Fruit fly (Drosophila melanogaster) whole organism, embryonic: ENCODE measurements around the gene slmo.
A peak's percentile ranks its signal among the peaks of the same experiment; 100 is the strongest.

Experiments
- Bgb ChIP-seq: fragments of 200-800 bp; sonication (Bioruptor generic); IDR thresholded peaks from 2 replicates; pipeline ENCODE4 v1.3.6; 2022; ENCODE audit warnings: missing biosample characterization, missing genetic modification characterization; ENCODE audit not compliant: partially characterized antibody
- CG10565 ChIP-seq: fragments of 200-800 bp; sonication (Bioruptor generic); optimal IDR thresholded peaks from 3 replicates; lab custom pipeline; 2016; ENCODE audit warnings: missing biosample characterization, mild to moderate bottlenecking, missing genetic modification characterization
- CG12071 ChIP-seq: fragments of 200-800 bp; sonication (Bioruptor generic); optimal IDR thresholded peaks from 3 replicates; lab custom pipeline; 2018; ENCODE audit warnings: missing biosample characterization, mild to moderate bottlenecking, missing genetic modification characterization
- CG15514 ChIP-seq: fragments of 200-800 bp; sonication (Bioruptor generic); optimal IDR thresholded peaks from 3 replicates; lab custom pipeline; 2017; ENCODE audit warnings: missing biosample characterization, missing genetic modification characterization, mild to moderate bottlenecking, moderate library complexity, missing genetic modification reagents
- CG16779 ChIP-seq: fragments of 200-800 bp; sonication (Bioruptor generic); IDR thresholded peaks from 2 replicates; pipeline ENCODE4 v1.3.6; 2022; ENCODE audit warnings: missing biosample characterization, missing genetic modification characterization
- CG18599 ChIP-seq: fragments of 200-800 bp; sonication (Bioruptor generic); optimal IDR thresholded peaks from 3 replicates; lab custom pipeline; 2017; ENCODE audit warnings: missing biosample characterization, missing genetic modification characterization, mild to moderate bottlenecking, moderate library complexity, missing genetic modification reagents
- CG2678 ChIP-seq: fragments of 200-800 bp; sonication (Bioruptor generic); optimal IDR thresholded peaks from 3 replicates; lab custom pipeline; 2019; ENCODE audit warnings: missing biosample characterization, mild to moderate bottlenecking, missing genetic modification characterization, moderate library complexity
- CG32767 ChIP-seq: fragments of 200-800 bp; sonication (Bioruptor generic); IDR thresholded peaks from 2 replicates; pipeline ENCODE4 v1.3.6; 2022; ENCODE audit warnings: missing biosample characterization, missing genetic modification characterization
- CG6254 ChIP-seq: fragments of 200-800 bp; sonication (Bioruptor generic); optimal IDR thresholded peaks from 3 replicates; lab custom pipeline; 2017; ENCODE audit warnings: mild to moderate bottlenecking, missing biosample characterization, missing genetic modification reagents, missing genetic modification characterization
- CG6272 ChIP-seq: fragments of 200-800 bp; sonication (Bioruptor generic); IDR thresholded peaks from 2 replicates; pipeline ENCODE4 v1.3.6; 2022; ENCODE audit warnings: missing biosample characterization, missing genetic modification characterization
- CG6765 ChIP-seq: fragments of 200-800 bp; sonication (Bioruptor generic); optimal IDR thresholded peaks from 3 replicates; lab custom pipeline; 2017; ENCODE audit warnings: missing biosample characterization, mild to moderate bottlenecking, missing genetic modification characterization
- CG7928 ChIP-seq: fragments of 200-800 bp; sonication (Bioruptor generic); optimal IDR thresholded peaks from 2 replicates; lab custom pipeline; 2017; ENCODE audit warnings: missing biosample characterization, mild to moderate bottlenecking, missing genetic modification characterization
- CG8290 ChIP-seq, 3 experiments: fragments of 200-800 bp; sonication (Bioruptor generic); optimal IDR thresholded peaks; 2 replicates each; lab custom pipeline; 2016 to 2019; ENCODE audit warnings: missing biosample characterization in 3 of 3, missing genetic modification characterization in 3 of 3, mild to moderate bottlenecking in 2 of 3, moderate library complexity in 1 of 3
- CG8359 ChIP-seq: fragments of 200-800 bp; sonication (Bioruptor generic); optimal IDR thresholded peaks from 2 replicates; lab custom pipeline; 2017; ENCODE audit warnings: missing biosample characterization, mild to moderate bottlenecking, missing genetic modification characterization, borderline replicate concordance
- CG9437 ChIP-seq: fragments of 200-800 bp; sonication (Bioruptor generic); optimal IDR thresholded peaks from 2 replicates; lab custom pipeline; 2018; ENCODE audit warnings: missing biosample characterization, mild to moderate bottlenecking, missing genetic modification characterization
- CG9876 ChIP-seq: fragments of 200-800 bp; sonication (Bioruptor generic); optimal IDR thresholded peaks from 2 replicates; lab custom pipeline; 2016; ENCODE audit warnings: missing biosample characterization, missing genetic modification characterization
- Dfd ChIP-seq, 2 experiments: fragments of >200 bp; optimal IDR thresholded peaks; 2 replicates each; lab custom pipeline; 2017; ENCODE audit warnings: missing biosample characterization in 2 of 2, missing genetic modification characterization in 2 of 2
- Dip2 ChIP-seq: fragments of 200-800 bp; sonication (Bioruptor generic); IDR thresholded peaks from 2 replicates; pipeline ENCODE4 v1.3.6; 2022; ENCODE audit warnings: missing biosample characterization, missing genetic modification characterization
- Dp ChIP-seq: fragments of 200-800 bp; sonication (Bioruptor generic); optimal IDR thresholded peaks from 2 replicates; lab custom pipeline; 2018; ENCODE audit warnings: missing biosample characterization, mild to moderate bottlenecking, missing genetic modification characterization, moderate library complexity
- Dref ChIP-seq: fragments of 200-800 bp; sonication (Bioruptor generic); IDR thresholded peaks from 2 replicates; pipeline ENCODE4 v1.3.6; 2022; ENCODE audit warnings: missing biosample characterization, missing genetic modification characterization
- Drgx ChIP-seq: fragments of 200-800 bp; sonication (Bioruptor generic); IDR thresholded peaks from 2 replicates; pipeline ENCODE4 v1.3.6; 2022; ENCODE audit warnings: missing biosample characterization, missing genetic modification characterization
- GATAe ChIP-seq: fragments of 200-800 bp; sonication (Bioruptor generic); conservative IDR thresholded peaks from 2 replicates; pipeline ENCODE4 v1.3.6; 2022; ENCODE audit warnings: missing biosample characterization, missing genetic modification characterization
- HHEX ChIP-seq: fragments of 200-800 bp; sonication (Bioruptor generic); optimal IDR thresholded peaks from 3 replicates; lab custom pipeline; 2017; ENCODE audit warnings: missing biosample characterization, mild to moderate bottlenecking, missing genetic modification characterization, missing genetic modification reagents
- Hr51 ChIP-seq, 2 experiments: fragments of 200-800 bp; sonication (Bioruptor generic); optimal IDR thresholded peaks; 2 replicates in 1 of 2; 3 replicates in 1 of 2; lab custom pipeline; 2016 to 2018; ENCODE audit warnings: missing biosample characterization in 2 of 2, missing genetic modification characterization in 2 of 2, mild to moderate bottlenecking in 1 of 2, moderate library complexity in 1 of 2
- Mes4 ChIP-seq: fragments of 200-800 bp; sonication (Bioruptor generic); optimal IDR thresholded peaks from 2 replicates; lab custom pipeline; 2016; ENCODE audit warnings: missing biosample characterization, missing genetic modification characterization
- Myb ChIP-seq: fragments of 200-800 bp; sonication (Bioruptor generic); optimal IDR thresholded peaks from 2 replicates; lab custom pipeline; 2016; ENCODE audit warnings: missing biosample characterization, missing genetic modification characterization
- Pdp1 ChIP-seq, 2 experiments: fragments of 200-800 bp; sonication (Bioruptor generic); optimal IDR thresholded peaks; 3 replicates each; lab custom pipeline; 2016; ENCODE audit warnings: missing biosample characterization in 2 of 2, missing genetic modification characterization in 2 of 2, mild to moderate bottlenecking in 1 of 2, moderate library complexity in 1 of 2
- Scr ChIP-seq: fragments of 200-800 bp; sonication (Bioruptor generic); IDR thresholded peaks from 2 replicates; pipeline ENCODE4 v1.3.6; 2022; ENCODE audit warnings: missing biosample characterization, missing genetic modification characterization; ENCODE audit not compliant: partially characterized antibody
- TFAM ChIP-seq: fragments of 200-800 bp; sonication (Bioruptor generic); optimal IDR thresholded peaks from 2 replicates; lab custom pipeline; 2017; ENCODE audit warnings: missing biosample characterization, missing genetic modification characterization, inconsistent platforms
- Trl ChIP-seq, 3 experiments: fragments of >200 bp in 2 of 3; fragments of 200-800 bp in 1 of 3; sonication (Bioruptor generic) in 1 of 3; optimal IDR thresholded peaks; 2 replicates in 1 of 3; 3 replicates in 2 of 3; lab custom pipeline; 2016 to 2017; ENCODE audit warnings: missing biosample characterization in 1 of 3, missing genetic modification characterization in 1 of 3
- caup ChIP-seq: fragments of 200-800 bp; sonication (Bioruptor generic); optimal IDR thresholded peaks from 3 replicates; lab custom pipeline; 2017; ENCODE audit warnings: missing biosample characterization, mild to moderate bottlenecking, missing genetic modification characterization, moderate library complexity; ENCODE audit not compliant: severe bottlenecking
- chif ChIP-seq, 2 experiments: fragments of 200-800 bp; sonication (Bioruptor generic); optimal IDR thresholded peaks; 3 replicates each; lab custom pipeline; 2016; ENCODE audit warnings: missing biosample characterization in 2 of 2, missing genetic modification characterization in 2 of 2
- cwo ChIP-seq: fragments of 200-800 bp; sonication (Bioruptor generic); optimal IDR thresholded peaks from 3 replicates; lab custom pipeline; 2017; ENCODE audit warnings: missing biosample characterization, missing genetic modification characterization, mild to moderate bottlenecking, moderate library complexity, missing genetic modification reagents
- dimm ChIP-seq: fragments of 200-800 bp; sonication (Bioruptor generic); IDR thresholded peaks from 2 replicates; pipeline ENCODE4 v1.3.6; 2022; ENCODE audit warnings: missing biosample characterization, missing genetic modification characterization
- disco-r ChIP-seq: fragments of 200-800 bp; sonication (Bioruptor generic); optimal IDR thresholded peaks from 2 replicates; lab custom pipeline; 2016; ENCODE audit warnings: missing biosample characterization, missing genetic modification characterization
- dm ChIP-seq: fragments of 200-800 bp; sonication (Bioruptor generic); optimal IDR thresholded peaks from 3 replicates; lab custom pipeline; 2016; ENCODE audit warnings: missing biosample characterization, missing genetic modification characterization
- exex ChIP-seq: fragments of 200-800 bp; sonication (Bioruptor generic); optimal IDR thresholded peaks from 4 replicates; lab custom pipeline; 2018; ENCODE audit warnings: missing biosample characterization, mild to moderate bottlenecking, missing genetic modification characterization, moderate library complexity
- gsb-n ChIP-seq: fragments of 200-800 bp; sonication (Bioruptor generic); optimal IDR thresholded peaks from 3 replicates; lab custom pipeline; 2018; ENCODE audit warnings: missing biosample characterization, mild to moderate bottlenecking, missing genetic modification characterization
- mirr ChIP-seq: fragments of 200-800 bp; sonication (Bioruptor generic); optimal IDR thresholded peaks from 3 replicates; lab custom pipeline; 2018; ENCODE audit warnings: missing biosample characterization, mild to moderate bottlenecking, missing genetic modification characterization
- nerfin-1 ChIP-seq: fragments of 200-800 bp; sonication (Bioruptor generic); optimal IDR thresholded peaks from 3 replicates; lab custom pipeline; 2019; ENCODE audit warnings: missing biosample characterization, mild to moderate bottlenecking, missing genetic modification characterization, moderate library complexity
- pb ChIP-seq: fragments of 200-800 bp; sonication (Bioruptor generic); optimal IDR thresholded peaks from 3 replicates; lab custom pipeline; 2016; ENCODE audit warnings: missing biosample characterization, missing genetic modification characterization
- pfk ChIP-seq: fragments of 200-800 bp; sonication (Bioruptor generic); optimal IDR thresholded peaks from 2 replicates; lab custom pipeline; 2018; ENCODE audit warnings: missing biosample characterization, mild to moderate bottlenecking, missing genetic modification characterization, moderate library complexity
- pita ChIP-seq: fragments of 200-800 bp; sonication (Bioruptor generic); optimal IDR thresholded peaks from 2 replicates; lab custom pipeline; 2017; ENCODE audit warnings: missing biosample characterization, mild to moderate bottlenecking, missing genetic modification characterization
- psq ChIP-seq: fragments of 200-800 bp; sonication (Bioruptor generic); optimal IDR thresholded peaks from 2 replicates; lab custom pipeline; 2017; ENCODE audit warnings: missing biosample characterization, missing genetic modification characterization
- schlank ChIP-seq: fragments of 200-800 bp; sonication (Bioruptor generic); optimal IDR thresholded peaks from 2 replicates; lab custom pipeline; 2018; ENCODE audit warnings: missing biosample characterization, mild to moderate bottlenecking, missing genetic modification characterization
- sd ChIP-seq: fragments of 200-800 bp; sonication (Bioruptor generic); optimal IDR thresholded peaks from 3 replicates; lab custom pipeline; 2018; ENCODE audit warnings: missing biosample characterization, mild to moderate bottlenecking, missing genetic modification characterization, moderate library complexity
- shn ChIP-seq: fragments of 200-800 bp; sonication (Bioruptor generic); optimal IDR thresholded peaks from 3 replicates; lab custom pipeline; 2016; ENCODE audit warnings: missing biosample characterization, missing genetic modification characterization
- slou ChIP-seq: fragments of 200-800 bp; sonication (Bioruptor generic); optimal IDR thresholded peaks from 3 replicates; lab custom pipeline; 2016; ENCODE audit warnings: missing biosample characterization, missing genetic modification characterization

Gene slmo

DNA sequence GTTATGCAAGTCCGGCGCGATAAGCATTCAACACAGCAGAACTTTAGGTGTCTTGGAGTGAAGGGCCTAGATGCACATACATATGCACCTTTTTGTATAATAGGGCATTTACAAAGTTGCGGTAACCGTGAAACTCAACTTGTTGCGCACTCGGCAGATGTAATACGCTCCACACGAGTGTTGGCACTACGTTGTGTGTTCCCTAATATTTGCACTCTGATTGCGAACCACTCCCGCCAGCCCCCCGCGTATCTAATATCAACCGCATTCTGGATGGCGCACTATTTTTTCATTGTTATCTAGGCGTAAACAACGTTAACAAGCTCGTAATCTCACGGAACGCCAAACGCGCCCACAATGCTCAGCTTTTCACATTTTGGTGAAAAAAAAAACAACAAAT lies 31.8 kb upstream of the slmo start (continued):
- TF ChIP-seq CG8290 (GFP tag; optimal IDR thresholded peaks at IDR 0.05; lab: Kevin White, UChicago) (no peak), CG8290 (tag; optimal IDR thresholded peaks at IDR 0.05; lab: Kevin White, UChicago) (peak in 1 of 2 experiments; percentile 38), GATAe (GFP tag; lab: Robert Waterston, UW) (0 out of 2 replicates have a peak, but pooled peaks have one; percentile 42), caup (GFP tag; lab: Kevin White, UChicago) (peak; percentile 41), CG6272 (GFP tag; lab: Robert Waterston, UW) (no peak), CG12071 (GFP tag; lab: Kevin White, UChicago) (no peak), Drgx (GFP tag; lab: Robert Waterston, UW) (peak; percentile 28; the same call in 1 of the 2 replicates), disco-r (no peak), mirr (GFP tag; lab: Kevin White, UChicago) (peak; percentile 6), CG15514 (peak; percentile 23), Dip2 (GFP tag; lab: Robert Waterston, UW) (no peak), schlank (tag; lab: Kevin White, UChicago) (peak; percentile 5), psq (GFP tag; lab: Kevin White, UChicago) (no peak), CG9876 (GFP tag; lab: Kevin White, UChicago) (no peak), sd (tag; lab: Kevin White, UChicago) (peak; percentile 37), Scr (no peak), CG16779 (no peak), HHEX (peak; percentile 28), Dfd (GFP tag; optimal IDR thresholded peaks at IDR 0.05; lab: Kevin White, UChicago) (no peak), CG6765 (GFP tag; lab: Kevin White, UChicago) (no peak), cwo (peak; percentile 18), Trl (optimal IDR thresholded peaks at IDR 0.05; lab: Kevin White, UChicago) (no peak), Trl (GFP tag; optimal IDR thresholded peaks at IDR 0.05; lab: Kevin White, UChicago) (no peak), CG18599 (GFP tag; lab: Kevin White, UChicago) (peak; percentile 16), CG9437 (no peak), CG2678 (tag; lab: Kevin White, UChicago) (peak; percentile 5), Bgb (GFP tag; lab: Robert Waterston, UW) (no peak), Pdp1 (GFP tag; optimal IDR thresholded peaks at IDR 0.05; lab: Kevin White, UChicago) (peak in 1 of 2 experiments; percentile 31), CG32767 (GFP tag; lab: Robert Waterston, UW) (no peak), shn (GFP tag; lab: Kevin White, UChicago) (no peak)

DNA sequence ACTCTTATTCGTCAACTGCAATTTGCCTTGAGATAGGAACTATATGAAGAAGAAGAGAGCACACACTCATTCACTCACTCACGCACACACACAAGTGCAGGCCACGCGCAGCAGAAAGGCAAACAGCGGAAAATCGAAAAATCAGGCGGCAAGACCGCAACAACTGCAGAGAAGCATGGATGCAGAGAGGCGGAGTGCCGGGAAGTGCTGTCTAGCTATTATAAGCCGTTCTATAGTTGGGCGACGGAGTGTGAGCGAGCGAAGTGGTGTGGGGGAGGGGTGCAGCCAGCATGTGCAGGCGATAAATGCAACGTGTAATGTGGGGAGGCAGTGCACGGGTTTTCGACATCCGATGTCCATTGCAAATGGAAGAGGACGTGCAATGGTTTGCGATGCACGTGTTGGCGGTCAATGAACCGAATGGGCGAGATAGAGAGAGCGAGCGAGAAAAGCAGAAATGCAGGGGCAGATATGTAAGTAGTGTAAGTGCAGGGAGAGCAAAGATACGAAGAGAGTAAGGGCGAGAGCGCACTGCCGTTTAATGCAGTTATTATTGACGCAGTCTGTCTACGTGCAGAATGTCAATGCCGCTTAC lies 30.3 kb upstream of the slmo start:
- TF ChIP-seq CG7928 (GFP tag; lab: Kevin White, UChicago) = no peak
- TF ChIP-seq chif (GFP tag; optimal IDR thresholded peaks at IDR 0.05; lab: Kevin White, UChicago) = no peak
- 0 out of 2 replicates have a peak, but pooled peaks have one; percentile 27 for TF ChIP-seq Scr
- TF ChIP-seq dimm = no peak
- TF ChIP-seq pfk (GFP tag; lab: Kevin White, UChicago) = no peak
- no peak for TF ChIP-seq Mes4
- peak; percentile 27 for TF ChIP-seq nerfin-1 (tag; lab: Kevin White, UChicago)
- peak; percentile 99 for TF ChIP-seq dm (GFP tag; lab: Kevin White, UChicago)
- TF ChIP-seq CG8359 (GFP tag; lab: Kevin White, UChicago) = no peak
- no peak for TF ChIP-seq CG6254 (GFP tag; lab: Kevin White, UChicago)
- TF ChIP-seq Dp (GFP tag; lab: Kevin White, UChicago) = no peak
- no peak for TF ChIP-seq TFAM (GFP tag; lab: Kevin White, UChicago)
- TF ChIP-seq shn (GFP tag; lab: Kevin White, UChicago) = no peak
- no peak for TF ChIP-seq pita (GFP tag; lab: Kevin White, UChicago)
- no peak for TF ChIP-seq pb (GFP tag; lab: Kevin White, UChicago)
- no peak for TF ChIP-seq Myb (GFP tag; lab: Kevin White, UChicago)
- TF ChIP-seq slou (GFP tag; lab: Kevin White, UChicago) = no peak
- no peak for TF ChIP-seq CG10565
- TF ChIP-seq Hr51 (GFP tag; optimal IDR thresholded peaks at IDR 0.05; lab: Kevin White, UChicago) = no peak
- TF ChIP-seq Dref (GFP tag; lab: Robert Waterston, UW) = no peak
- peak; percentile 14 for TF ChIP-seq gsb-n (tag; lab: Kevin White, UChicago)
- no peak for TF ChIP-seq exex
